Worm (Caenorhabditis elegans): Measurements from ENCODE around the gene R04B3.3.
A peak's percentile ranks its signal among the peaks of the same experiment; 100 is the strongest.

R04B3.3 gene

ce11 chrX:2471303-2471702 is 4.5 kb downstream of the R04B3.3 start, which contains the start of gene R04B3.1:
TSS of gene R04B3.1 (minus strand) at chrX:2471403.
- TF ChIP-seq blmp-1 (tag; optimal IDR thresholded peaks at IDR 0.05; ENCODE audit: insufficient read depth) (peak; percentile 4), aly-2 (tag; optimal IDR thresholded peaks at IDR 0.05) (no peak)

- peak; percentile 1 for TF ChIP-seq sma-9 (GFP tag; optimal IDR thresholded peaks at IDR 0.05)
- TF ChIP-seq sma-9 (tag; optimal IDR thresholded peaks at IDR 0.05) = no peak
- TF ChIP-seq gmeb-1 (tag; optimal IDR thresholded peaks at IDR 0.05) = no peak
These were observed 11.7 kb downstream of the R04B3.3 start for ce11 chrX:2464064-2464463.

- no peak for TF ChIP-seq mdl-1 (tag; optimal IDR thresholded peaks at IDR 0.05)
- no peak for TF ChIP-seq sma-9 (GFP tag; optimal IDR thresholded peaks at IDR 0.05)
- TF ChIP-seq sma-9 (tag; optimal IDR thresholded peaks at IDR 0.05) = no peak
- no peak for TF ChIP-seq elt-3 (tag; optimal IDR thresholded peaks at IDR 0.05)
- TF ChIP-seq mbf-1 (tag; optimal IDR thresholded peaks at IDR 0.05) = no peak
- no peak for TF ChIP-seq nhr-11 (tag; optimal IDR thresholded peaks at IDR 0.05)
- no peak for TF ChIP-seq nhr-129 (tag; optimal IDR thresholded peaks at IDR 0.05)
- TF ChIP-seq C34F6.9 (tag; optimal IDR thresholded peaks at IDR 0.05) = no peak
- TF ChIP-seq dmd-4 (tag; optimal IDR thresholded peaks at IDR 0.05) = no peak
- TF ChIP-seq unc-55 (GFP tag; optimal IDR thresholded peaks at IDR 0.05) = no peak
- no peak for TF ChIP-seq sem-4 (tag; optimal IDR thresholded peaks at IDR 0.05)
- no peak for TF ChIP-seq nhr-21 (tag; optimal IDR thresholded peaks at IDR 0.05)
- no peak for TF ChIP-seq elt-1 (tag; optimal IDR thresholded peaks at IDR 0.05)
These were observed 14.0 kb downstream of the R04B3.3 start for ce11 chrX:2461742-2462141.

- TF ChIP-seq zag-1 (tag; optimal IDR thresholded peaks at IDR 0.05) (no peak), crh-2 (tag; optimal IDR thresholded peaks at IDR 0.05) (no peak), aly-2 (tag; optimal IDR thresholded peaks at IDR 0.05) (no peak), mbf-1 (tag; optimal IDR thresholded peaks at IDR 0.05) (no peak), ceh-16 (tag; optimal IDR thresholded peaks at IDR 0.05) (no peak), nhr-129 (tag; optimal IDR thresholded peaks at IDR 0.05) (no peak), elt-3 (tag; optimal IDR thresholded peaks at IDR 0.05) (no peak), unc-39 (tag; optimal IDR thresholded peaks at IDR 0.05) (no peak), nhr-23 (tag; optimal IDR thresholded peaks at IDR 0.05) (no peak), nhr-10 (tag; optimal IDR thresholded peaks at IDR 0.05) (no peak), egl-27 (tag; optimal IDR thresholded peaks at IDR 0.05) (no peak), lin-39 (tag; optimal IDR thresholded peaks at IDR 0.05) (no peak)
These were observed 16.0 kb downstream of the R04B3.3 start, which contains the start of gene fox-1 for ce11 chrX:2459793-2460192. TSS of gene fox-1 (minus strand) at chrX:2459893.

ce11 chrX:2457461-2457860 is 18.3 kb downstream of the R04B3.3 start:
- TF ChIP-seq aly-2 (tag; optimal IDR thresholded peaks at IDR 0.05) = no peak
- TF ChIP-seq F13H6.1 (tag; optimal IDR thresholded peaks at IDR 0.05) = no peak
- no peak for TF ChIP-seq Y55F3AM.14 (GFP tag; optimal IDR thresholded peaks at IDR 0.05)
- TF ChIP-seq nhr-129 (tag; optimal IDR thresholded peaks at IDR 0.05) = no peak
- TF ChIP-seq unc-39 (tag; optimal IDR thresholded peaks at IDR 0.05) = no peak
- TF ChIP-seq ZK546.5 (tag; optimal IDR thresholded peaks at IDR 0.05) = no peak
- TF ChIP-seq sma-9 (GFP tag; optimal IDR thresholded peaks at IDR 0.05) = no peak
- TF ChIP-seq sma-9 (tag; optimal IDR thresholded peaks at IDR 0.05) = no peak
- TF ChIP-seq lin-13 (GFP tag; optimal IDR thresholded peaks at IDR 0.05) = no peak
- no peak for TF ChIP-seq sem-4 (tag; optimal IDR thresholded peaks at IDR 0.05)
- no peak for TF ChIP-seq nhr-25 (tag; optimal IDR thresholded peaks at IDR 0.05)
- TF ChIP-seq lin-39 (tag; optimal IDR thresholded peaks at IDR 0.05) = no peak
- no peak for TF ChIP-seq mab-5 (tag; optimal IDR thresholded peaks at IDR 0.05)
- TF ChIP-seq peb-1 (tag; optimal IDR thresholded peaks at IDR 0.05) = no peak
- no peak for TF ChIP-seq nhr-77 (tag; optimal IDR thresholded peaks at IDR 0.05)
- TF ChIP-seq nhr-11 (tag; optimal IDR thresholded peaks at IDR 0.05) = no peak
- no peak for TF ChIP-seq alr-1 (tag; optimal IDR thresholded peaks at IDR 0.05)
- no peak for TF ChIP-seq ama-1 (optimal IDR thresholded peaks at IDR 0.05)

ce11 chrX:2456141-2456540 is 19.6 kb downstream of the R04B3.3 start:
- no peak for TF ChIP-seq crh-2 (tag; optimal IDR thresholded peaks at IDR 0.05)
- no peak for TF ChIP-seq nhr-77 (tag; optimal IDR thresholded peaks at IDR 0.05)
- TF ChIP-seq mab-5 (tag; optimal IDR thresholded peaks at IDR 0.05) = no peak
- no peak for TF ChIP-seq elt-1 (tag; optimal IDR thresholded peaks at IDR 0.05)
- no peak for TF ChIP-seq unc-55 (GFP tag; optimal IDR thresholded peaks at IDR 0.05)
- TF ChIP-seq F13H6.1 (tag; optimal IDR thresholded peaks at IDR 0.05) = no peak

All from whole organism, L2 larva.